Worm (Caenorhabditis elegans) whole organism, L1 larva: ENCODE measurements around the gene eef-1A.1.

Experiments
- ces-1 ChIP-seq: fragments of 150-350 bp; optimal IDR thresholded peaks from 2 replicates; lab custom pipeline; 2014; ENCODE audit warnings: missing biosample characterization, missing genetic modification reagents, missing genetic modification characterization
- egl-27 ChIP-seq, 2 experiments: fragments of 150-350 bp in 1 of 2; sonication (generic microtip); optimal IDR thresholded peaks; 3 replicates each; lab custom pipeline; 2017 to 2018; ENCODE audit warnings: missing biosample characterization in 2 of 2, missing genetic modification characterization in 2 of 2, missing genetic modification reagents in 2 of 2
- hlh-4 ChIP-seq: sonication (generic microtip); optimal IDR thresholded peaks from 2 replicates; lab custom pipeline; 2016; ENCODE audit warnings: mild to moderate bottlenecking, missing genetic modification characterization, missing compliant biosample characterization
- lsy-2 ChIP-seq, 2 experiments: fragments of 150-350 bp; optimal IDR thresholded peaks; 2 replicates each; lab custom pipeline; 2014; ENCODE audit warnings: missing biosample characterization in 2 of 2, missing genetic modification characterization in 2 of 2
- nhr-11 ChIP-seq: fragments of 150-350 bp; optimal IDR thresholded peaks from 2 replicates; lab custom pipeline; 2014; ENCODE audit warnings: missing biosample characterization, missing genetic modification characterization
- nhr-19 ChIP-seq: fragments of 200-800 bp; sonication (Bioruptor generic); conservative IDR thresholded peaks from 2 replicates; pipeline ENCODE4 v1.3.6; 2022; ENCODE audit warnings: missing genetic modification characterization, missing compliant biosample characterization
- rnt-1 ChIP-seq: sonication (generic microtip); optimal IDR thresholded peaks from 2 replicates; lab custom pipeline; 2016; ENCODE audit warnings: mild to moderate bottlenecking, missing genetic modification characterization, moderate library complexity, missing compliant biosample characterization
- snpc-4 ChIP-seq: fragments of 150-350 bp; optimal IDR thresholded peaks from 2 replicates; lab custom pipeline; 2014; ENCODE audit warnings: missing biosample characterization, missing genetic modification characterization
- snu-23 ChIP-seq: sonication (generic microtip); optimal IDR thresholded peaks from 2 replicates; lab custom pipeline; 2016; ENCODE audit warnings: missing genetic modification characterization, missing compliant biosample characterization
- sptf-1 ChIP-seq: fragments of 150-350 bp; optimal IDR thresholded peaks from 2 replicates; lab custom pipeline; 2014; ENCODE audit warnings: missing biosample characterization, missing genetic modification characterization
- zag-1 ChIP-seq: fragments of 150-350 bp; optimal IDR thresholded peaks from 2 replicates; lab custom pipeline; 2014; ENCODE audit warnings: missing biosample characterization, missing genetic modification characterization

DNA sequence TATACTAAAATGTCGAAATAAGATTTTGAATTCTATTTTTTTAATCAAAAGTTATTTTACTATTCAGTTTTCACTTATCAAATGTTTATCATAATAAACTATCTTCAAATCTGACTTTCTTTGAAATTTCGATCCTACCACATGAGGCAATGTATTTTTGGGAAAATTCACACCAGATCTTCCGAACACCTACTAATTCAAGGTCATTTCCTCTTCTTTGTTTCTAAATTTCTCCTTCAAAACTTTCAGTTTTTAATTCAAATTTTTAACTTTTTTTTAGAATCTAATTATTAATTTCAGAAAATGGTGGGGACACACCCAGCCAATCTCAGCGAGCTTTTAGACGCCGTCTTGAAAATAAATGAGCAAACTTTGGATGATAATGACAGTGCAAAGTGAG lies 8.1 kb upstream of the eef-1A.1 start, which contains the start of gene ceh-20:
- no peak for TF ChIP-seq hlh-4 (tag; lab: Kevin White, UChicago)
- no peak for TF ChIP-seq ces-1 (GFP tag; lab: Kevin White, UChicago)
- no peak for TF ChIP-seq nhr-11 (tag; lab: Kevin White, UChicago)
- no peak for TF ChIP-seq nhr-19 (GFP tag; lab: Robert Waterston, UW)
- no peak for TF ChIP-seq lsy-2 (tag; optimal IDR thresholded peaks at IDR 0.05; lab: Kevin White, UChicago)
- TF ChIP-seq egl-27 (tag; optimal IDR thresholded peaks at IDR 0.05; lab: Kevin White, UChicago): no peak
- TF ChIP-seq zag-1 (tag; lab: Kevin White, UChicago): no peak
- TF ChIP-seq snpc-4 (tag; lab: Kevin White, UChicago): no peak
- no peak for TF ChIP-seq rnt-1 (tag; lab: Kevin White, UChicago)
- TF ChIP-seq snu-23 (GFP tag; lab: Kevin White, UChicago): no peak
- no peak for TF ChIP-seq sptf-1 (tag; lab: Kevin White, UChicago)
